Fruit fly (Drosophila melanogaster) whole organism, embryonic: ENCODE measurements around the gene eIF4E6.

Experiments used
- ATbp ChIP-seq: fragments of 200-800 bp; sonication (Bioruptor generic); optimal IDR thresholded peaks from 2 replicates; lab custom pipeline; 2017; ENCODE audit warnings: missing biosample characterization, mild to moderate bottlenecking, missing genetic modification characterization, missing genetic modification reagents
- Aef1 ChIP-seq: fragments of 200-800 bp; sonication (Bioruptor generic); IDR thresholded peaks from 3 replicates; pipeline ENCODE4 v1.3.6; 2022; ENCODE audit warnings: missing biosample characterization, missing genetic modification characterization
- Bgb ChIP-seq: fragments of 200-800 bp; sonication (Bioruptor generic); IDR thresholded peaks from 2 replicates; pipeline ENCODE4 v1.3.6; 2022; ENCODE audit warnings: missing biosample characterization, missing genetic modification characterization; ENCODE audit not compliant: partially characterized antibody
- CG10366 ChIP-seq: fragments of 200-800 bp; sonication (Bioruptor generic); IDR thresholded peaks from 2 replicates; pipeline ENCODE4 v1.3.6; 2022; ENCODE audit warnings: missing biosample characterization, missing genetic modification characterization
- CG10959 ChIP-seq: fragments of 200-800 bp; sonication (Bioruptor generic); IDR thresholded peaks from 2 replicates; pipeline ENCODE4 v1.3.6; 2022; ENCODE audit warnings: missing biosample characterization, missing genetic modification characterization
- CG11398 ChIP-seq: fragments of 200-800 bp; sonication (Bioruptor generic); optimal IDR thresholded peaks from 2 replicates; lab custom pipeline; 2016; ENCODE audit warnings: missing biosample characterization, missing genetic modification characterization
- CG12071 ChIP-seq: fragments of 200-800 bp; sonication (Bioruptor generic); optimal IDR thresholded peaks from 3 replicates; lab custom pipeline; 2018; ENCODE audit warnings: missing biosample characterization, mild to moderate bottlenecking, missing genetic modification characterization
- CG12391 ChIP-seq: fragments of 200-800 bp; sonication (Bioruptor generic); optimal IDR thresholded peaks from 3 replicates; lab custom pipeline; 2018; ENCODE audit warnings: missing biosample characterization, mild to moderate bottlenecking, missing genetic modification characterization, moderate library complexity
- CG12744 ChIP-seq: fragments of 200-800 bp; sonication (Bioruptor generic); optimal IDR thresholded peaks from 2 replicates; lab custom pipeline; 2016; ENCODE audit warnings: missing biosample characterization, missing genetic modification characterization
- CG14441 ChIP-seq: fragments of 200-800 bp; sonication (Bioruptor generic); IDR thresholded peaks from 2 replicates; pipeline ENCODE4 v1.3.6; 2022; ENCODE audit warnings: missing biosample characterization, missing genetic modification characterization
- CG16815 ChIP-seq: fragments of 200-800 bp; sonication (Bioruptor generic); optimal IDR thresholded peaks from 3 replicates; lab custom pipeline; 2017; ENCODE audit warnings: missing biosample characterization, mild to moderate bottlenecking, missing genetic modification characterization
- CG17612 ChIP-seq: fragments of 200-800 bp; sonication (Bioruptor generic); IDR thresholded peaks from 2 replicates; pipeline ENCODE4 v1.3.6; 2022; ENCODE audit warnings: missing biosample characterization, missing genetic modification characterization
- CG1792 ChIP-seq: fragments of 200-800 bp; sonication (Bioruptor generic); optimal IDR thresholded peaks from 2 replicates; lab custom pipeline; 2016; ENCODE audit warnings: missing biosample characterization, missing genetic modification characterization
- CG3065 ChIP-seq: fragments of 200-800 bp; sonication (Bioruptor generic); optimal IDR thresholded peaks from 2 replicates; lab custom pipeline; 2016; ENCODE audit warnings: missing biosample characterization, missing genetic modification characterization
- CG3281 ChIP-seq: fragments of 200-800 bp; sonication (Bioruptor generic); optimal IDR thresholded peaks from 3 replicates; lab custom pipeline; 2017; ENCODE audit warnings: missing biosample characterization, mild to moderate bottlenecking, missing genetic modification characterization
- CG42726 ChIP-seq: fragments of 200-800 bp; sonication (Bioruptor generic); IDR thresholded peaks from 2 replicates; pipeline ENCODE4 v1.3.6; 2022; ENCODE audit warnings: missing biosample characterization, missing genetic modification characterization; ENCODE audit not compliant: partially characterized antibody
- CG4820 ChIP-seq: fragments of 200-800 bp; sonication (Bioruptor generic); optimal IDR thresholded peaks from 3 replicates; lab custom pipeline; 2016; ENCODE audit warnings: missing biosample characterization, missing genetic modification characterization
- CG5180 ChIP-seq: fragments of 200-800 bp; sonication (Bioruptor generic); optimal IDR thresholded peaks from 3 replicates; lab custom pipeline; 2017; ENCODE audit warnings: missing biosample characterization, missing genetic modification characterization, mild to moderate bottlenecking, moderate library complexity, missing genetic modification reagents
- CG6254 ChIP-seq: fragments of 200-800 bp; sonication (Bioruptor generic); optimal IDR thresholded peaks from 3 replicates; lab custom pipeline; 2017; ENCODE audit warnings: mild to moderate bottlenecking, missing biosample characterization, missing genetic modification reagents, missing genetic modification characterization
- CG6683 ChIP-seq: fragments of 200-800 bp; sonication (Bioruptor generic); optimal IDR thresholded peaks from 2 replicates; lab custom pipeline; 2017; ENCODE audit warnings: missing biosample characterization, mild to moderate bottlenecking, missing genetic modification characterization, missing genetic modification reagents
- CG7556 ChIP-seq: fragments of 200-800 bp; sonication (Bioruptor generic); optimal IDR thresholded peaks from 2 replicates; lab custom pipeline; 2017; ENCODE audit warnings: missing biosample characterization, mild to moderate bottlenecking, missing genetic modification characterization
- CG8944 ChIP-seq: fragments of 200-800 bp; sonication (Bioruptor generic); optimal IDR thresholded peaks from 3 replicates; lab custom pipeline; 2016; ENCODE audit warnings: missing biosample characterization, missing genetic modification characterization
- CG9437 ChIP-seq: fragments of 200-800 bp; sonication (Bioruptor generic); optimal IDR thresholded peaks from 2 replicates; lab custom pipeline; 2018; ENCODE audit warnings: missing biosample characterization, mild to moderate bottlenecking, missing genetic modification characterization
- Dip2 ChIP-seq: fragments of 200-800 bp; sonication (Bioruptor generic); IDR thresholded peaks from 2 replicates; pipeline ENCODE4 v1.3.6; 2022; ENCODE audit warnings: missing biosample characterization, missing genetic modification characterization
- Dll ChIP-seq: fragments of 200-800 bp; sonication (Bioruptor generic); IDR thresholded peaks from 4 replicates; pipeline ENCODE4 v1.3.6; 2022; ENCODE audit warnings: missing biosample characterization, missing genetic modification characterization; ENCODE audit not compliant: partially characterized antibody
- Elba2 ChIP-seq: fragments of 200-800 bp; sonication (Bioruptor generic); optimal IDR thresholded peaks from 3 replicates; lab custom pipeline; 2016; ENCODE audit warnings: missing biosample characterization, missing genetic modification characterization
- HHEX ChIP-seq: fragments of 200-800 bp; sonication (Bioruptor generic); optimal IDR thresholded peaks from 3 replicates; lab custom pipeline; 2017; ENCODE audit warnings: missing biosample characterization, mild to moderate bottlenecking, missing genetic modification characterization, missing genetic modification reagents
- HLH54F ChIP-seq: fragments of 200-800 bp; sonication (Bioruptor generic); optimal IDR thresholded peaks from 3 replicates; lab custom pipeline; 2016; ENCODE audit warnings: missing biosample characterization, missing genetic modification characterization
- Kr ChIP-seq: fragments of 200-800 bp; sonication (Bioruptor generic); optimal IDR thresholded peaks from 2 replicates; lab custom pipeline; 2017; ENCODE audit warnings: missing biosample characterization, mild to moderate bottlenecking, missing genetic modification characterization
- Oaz ChIP-seq: fragments of 200-800 bp; sonication (Bioruptor generic); IDR thresholded peaks from 2 replicates; pipeline ENCODE4 v1.3.6; 2022; ENCODE audit warnings: missing biosample characterization, missing genetic modification characterization
- Oli ChIP-seq: fragments of 200-800 bp; sonication (Bioruptor generic); optimal IDR thresholded peaks from 2 replicates; lab custom pipeline; 2018; ENCODE audit warnings: missing biosample characterization, mild to moderate bottlenecking, missing genetic modification characterization, moderate library complexity
- Ptx1 ChIP-seq: fragments of 200-800 bp; sonication (Bioruptor generic); IDR thresholded peaks from 2 replicates; pipeline ENCODE4 v1.3.6; 2022; ENCODE audit warnings: missing biosample characterization, missing genetic modification characterization
- Sry-β ChIP-seq: fragments of 200-800 bp; sonication (Bioruptor generic); optimal IDR thresholded peaks from 2 replicates; lab custom pipeline; 2018; ENCODE audit warnings: missing biosample characterization, mild to moderate bottlenecking, missing genetic modification characterization, moderate library complexity
- Sry-δ ChIP-seq: fragments of 200-800 bp; sonication (Bioruptor generic); optimal IDR thresholded peaks from 2 replicates; lab custom pipeline; 2016; ENCODE audit warnings: missing biosample characterization, missing genetic modification characterization
- Xrp1 ChIP-seq: fragments of 200-800 bp; sonication (Bioruptor generic); IDR thresholded peaks from 2 replicates; pipeline ENCODE4 v1.3.6; 2022; ENCODE audit warnings: missing biosample characterization, missing genetic modification characterization
- ab ChIP-seq: fragments of 200-800 bp; sonication (Bioruptor generic); optimal IDR thresholded peaks from 2 replicates; lab custom pipeline; 2016; ENCODE audit warnings: missing biosample characterization, missing genetic modification characterization
- gce ChIP-seq: fragments of 200-800 bp; sonication (Bioruptor generic); IDR thresholded peaks from 3 replicates; pipeline ENCODE4 v1.3.6; 2022; ENCODE audit warnings: missing biosample characterization, missing genetic modification characterization
- gfzf ChIP-seq: fragments of 200-800 bp; sonication (Bioruptor generic); optimal IDR thresholded peaks from 2 replicates; lab custom pipeline; 2016; ENCODE audit warnings: missing biosample characterization, mild to moderate bottlenecking, missing genetic modification characterization, moderate library complexity
- jumu ChIP-seq: fragments of 200-800 bp; sonication (Bioruptor generic); optimal IDR thresholded peaks from 3 replicates; lab custom pipeline; 2016; ENCODE audit warnings: missing biosample characterization, missing genetic modification characterization
- lola ChIP-seq, 3 experiments: fragments of >200 bp in 2 of 3; fragments of 200-800 bp in 1 of 3; sonication (Bioruptor generic) in 1 of 3; optimal IDR thresholded peaks; 2 replicates each; lab custom pipeline; 2017 to 2019; ENCODE audit warnings: missing biosample characterization in 3 of 3, missing genetic modification characterization in 3 of 3, mild to moderate bottlenecking in 1 of 3, moderate library complexity in 1 of 3
- mam ChIP-seq: fragments of 200-800 bp; sonication (Bioruptor generic); optimal IDR thresholded peaks from 3 replicates; lab custom pipeline; 2016; ENCODE audit warnings: missing biosample characterization, missing genetic modification characterization
- pan ChIP-seq, 4 experiments: fragments of >200 bp in 3 of 4; fragments of 200-800 bp in 1 of 4; sonication (Bioruptor generic) in 1 of 4; optimal IDR thresholded peaks in 3 of 4; IDR thresholded peaks in 1 of 4; 2 replicates each; pipeline versions ENCODE4 v1.3.6 to Lab custom; 2017 to 2022; ENCODE audit warnings: missing biosample characterization in 2 of 4, missing genetic modification characterization in 2 of 4, mixed read lengths in 1 of 4
- prd ChIP-seq, 3 experiments: fragments of >200 bp in 2 of 3; fragments of 200-800 bp in 1 of 3; sonication (Bioruptor generic) in 1 of 3; optimal IDR thresholded peaks in 2 of 3; IDR thresholded peaks in 1 of 3; 2 replicates in 2 of 3; 3 replicates in 1 of 3; pipeline versions ENCODE4 v1.3.6 to Lab custom; 2017 to 2022; ENCODE audit warnings: missing biosample characterization in 1 of 3, missing genetic modification characterization in 1 of 3
- slbo ChIP-seq: fragments of 200-800 bp; sonication (Bioruptor generic); IDR thresholded peaks from 2 replicates; pipeline ENCODE4 v1.3.6; 2022; ENCODE audit warnings: missing biosample characterization, missing genetic modification characterization
- slp2 ChIP-seq: fragments of 200-800 bp; sonication (Bioruptor generic); optimal IDR thresholded peaks from 2 replicates; lab custom pipeline; 2016; ENCODE audit warnings: missing biosample characterization, missing genetic modification characterization
- sr ChIP-seq: fragments of 200-800 bp; sonication (Bioruptor generic); IDR thresholded peaks from 3 replicates; pipeline ENCODE4 v1.3.6; 2022; ENCODE audit warnings: missing biosample characterization, missing genetic modification characterization
- tll ChIP-seq, 2 experiments: fragments of 200-800 bp in 1 of 2; fragments of >200 bp in 1 of 2; sonication (Bioruptor generic) in 1 of 2; optimal IDR thresholded peaks; 2 replicates each; lab custom pipeline; 2017 to 2019; ENCODE audit warnings: missing biosample characterization in 2 of 2, missing genetic modification characterization in 2 of 2, mild to moderate bottlenecking in 1 of 2, moderate library complexity in 1 of 2
- tna ChIP-seq: fragments of 200-800 bp; sonication (Bioruptor generic); IDR thresholded peaks from 2 replicates; pipeline ENCODE4 v1.3.6; 2022; ENCODE audit warnings: missing biosample characterization, missing genetic modification characterization; ENCODE audit not compliant: partially characterized antibody
- toy ChIP-seq: fragments of 200-800 bp; sonication (Bioruptor generic); IDR thresholded peaks from 2 replicates; pipeline ENCODE4 v1.3.6; 2022; ENCODE audit warnings: missing biosample characterization, missing genetic modification characterization

eIF4E6 gene

dm6 chr3R:29074001-29074609 is 47.1 kb upstream of the eIF4E6 start (continued):
- no peak for TF ChIP-seq lola (GFP tag; optimal IDR thresholded peaks at IDR 0.05; lab: Kevin White, UChicago)
- no peak for TF ChIP-seq CG12744 (GFP tag; lab: Kevin White, UChicago)
- TF ChIP-seq Dll (GFP tag; lab: Robert Waterston, UW): no peak
- TF ChIP-seq jumu (GFP tag; lab: Kevin White, UChicago): no peak
- no peak for TF ChIP-seq CG8944 (GFP tag; lab: Kevin White, UChicago)
- no peak for TF ChIP-seq prd (optimal IDR thresholded peaks at IDR 0.05; lab: Kevin White, UChicago)
- no peak for TF ChIP-seq prd (GFP tag; IDR thresholded peaks at IDR 0.05; lab: Robert Waterston, UW)
- TF ChIP-seq Oaz: no peak
- TF ChIP-seq CG12391: no peak
- TF ChIP-seq CG10366 (GFP tag; lab: Robert Waterston, UW): no peak
- TF ChIP-seq pan (optimal IDR thresholded peaks at IDR 0.05; lab: Kevin White, UChicago): no peak
- peak in 1 of 2 experiments; percentile 17 for TF ChIP-seq pan (GFP tag; optimal IDR thresholded peaks at IDR 0.05 in 1 of 2, IDR thresholded peaks at IDR 0.05 in 1 of 2)
- no peak for TF ChIP-seq Sry-δ (GFP tag; lab: Kevin White, UChicago)
- TF ChIP-seq CG16815 (GFP tag; lab: Kevin White, UChicago): no peak
- peak; percentile 70 for TF ChIP-seq Kr (GFP tag; lab: Kevin White, UChicago)
- no peak for TF ChIP-seq CG14441 (GFP tag; lab: Robert Waterston, UW)
- no peak for TF ChIP-seq Oli (tag; lab: Kevin White, UChicago)
- TF ChIP-seq CG1792 (GFP tag; lab: Kevin White, UChicago): no peak
- TF ChIP-seq Bgb: no peak
- no peak for TF ChIP-seq tna (GFP tag; lab: Robert Waterston, UW)
- no peak for TF ChIP-seq slbo
- peak; percentile 43 for TF ChIP-seq CG12071 (GFP tag; lab: Kevin White, UChicago)
- TF ChIP-seq CG6683 (GFP tag; lab: Kevin White, UChicago): no peak
- no peak for TF ChIP-seq Sry-β (GFP tag; lab: Kevin White, UChicago)
- TF ChIP-seq sr (GFP tag; lab: Robert Waterston, UW): no peak
- TF ChIP-seq HLH54F: no peak
- peak; percentile 14 for TF ChIP-seq CG3281 (GFP tag; lab: Kevin White, UChicago)
- TF ChIP-seq gfzf (GFP tag; lab: Kevin White, UChicago): no peak
- TF ChIP-seq slp2: no peak
- no peak for TF ChIP-seq toy (GFP tag; lab: Robert Waterston, UW)
- no peak for TF ChIP-seq CG4820
- no peak for TF ChIP-seq CG11398 (GFP tag; lab: Kevin White, UChicago)
- TF ChIP-seq Xrp1 (GFP tag; lab: Robert Waterston, UW): 0 out of 2 replicates have a peak, but pooled peaks have one; percentile 19
- TF ChIP-seq CG3065 (GFP tag; lab: Kevin White, UChicago): no peak
- no peak for TF ChIP-seq ATbp
- peak; percentile 15 for TF ChIP-seq HHEX
- TF ChIP-seq Ptx1 (GFP tag; lab: Robert Waterston, UW): no peak
- no peak for TF ChIP-seq mam (GFP tag; lab: Kevin White, UChicago)
- TF ChIP-seq CG6254 (GFP tag; lab: Kevin White, UChicago): no peak
- no peak for TF ChIP-seq Elba2 (GFP tag; lab: Kevin White, UChicago)
- TF ChIP-seq ab: no peak
- no peak for TF ChIP-seq Aef1 (GFP tag; lab: Robert Waterston, UW)
- peak in 1 of 2 experiments; percentile 89 for TF ChIP-seq tll (GFP tag; optimal IDR thresholded peaks at IDR 0.05; lab: Kevin White, UChicago)
- no peak for TF ChIP-seq gce
- TF ChIP-seq CG5180 (GFP tag; lab: Kevin White, UChicago): peak; percentile 2
- no peak for TF ChIP-seq Dip2 (GFP tag; lab: Robert Waterston, UW)
- TF ChIP-seq CG7556 (GFP tag; lab: Kevin White, UChicago): no peak
- no peak for TF ChIP-seq CG10959
- no peak for TF ChIP-seq CG9437 (GFP tag; lab: Kevin White, UChicago)
- TF ChIP-seq CG17612 (GFP tag; lab: Robert Waterston, UW): no peak
- TF ChIP-seq CG42726 (GFP tag; lab: Robert Waterston, UW): no peak
